Fruit fly (Drosophila melanogaster): ENCODE measurements around the gene Bsg.

The Bsg gene

DNA sequence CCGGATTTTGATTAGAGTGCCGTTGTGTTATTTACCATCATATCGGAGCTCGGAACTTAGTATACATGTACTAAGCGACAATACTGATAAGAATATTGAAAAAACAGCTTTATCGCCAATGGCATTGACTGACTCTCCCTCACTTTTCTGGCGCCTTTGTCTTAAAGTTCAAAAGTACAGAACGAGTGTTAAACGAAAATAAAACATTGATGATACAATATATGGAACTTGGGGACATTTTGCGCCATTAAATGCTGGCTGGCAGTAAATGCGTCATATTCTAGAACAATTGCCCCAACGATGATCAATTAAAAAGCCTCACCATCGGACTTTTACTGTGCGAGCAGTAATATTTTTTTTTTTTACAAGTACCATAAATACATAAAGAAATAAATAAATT lies 12.0 kb downstream of the Bsg start:
- no peak for TF ChIP-seq Dif (GFP tag; optimal IDR thresholded peaks at IDR 0.05; ENCODE audit: partially characterized antibody)
- no peak for TF ChIP-seq Mio (GFP tag; optimal IDR thresholded peaks at IDR 0.05)
- no peak for TF ChIP-seq dsf (GFP tag; optimal IDR thresholded peaks at IDR 0.05; ENCODE audit: borderline replicate concordance)
- TF ChIP-seq CG32264 (GFP tag; optimal IDR thresholded peaks at IDR 0.05) = peak; percentile 10
- no peak for TF ChIP-seq dl (GFP tag; optimal IDR thresholded peaks at IDR 0.05; ENCODE audit: insufficient read depth in 1 of 2, partially characterized antibody in 2 of 2)
- no peak for TF ChIP-seq ey (GFP tag; optimal IDR thresholded peaks at IDR 0.05)
- no peak for TF ChIP-seq OdsH (GFP tag; optimal IDR thresholded peaks at IDR 0.05)
- no peak for TF ChIP-seq Hr83 (GFP tag; optimal IDR thresholded peaks at IDR 0.05; ENCODE audit: poor library complexity, severe bottlenecking)
- TF ChIP-seq N (GFP tag; optimal IDR thresholded peaks at IDR 0.05) = no peak
- TF ChIP-seq Abd-B (GFP tag; optimal IDR thresholded peaks at IDR 0.05) = no peak
- no peak for TF ChIP-seq dmrt93B (GFP tag; optimal IDR thresholded peaks at IDR 0.05)
- no peak for TF ChIP-seq foxo (GFP tag; optimal IDR thresholded peaks at IDR 0.05)
- TF ChIP-seq CrebA (GFP tag; optimal IDR thresholded peaks at IDR 0.05; ENCODE audit: borderline replicate concordance) = peak; percentile 88
- TF ChIP-seq Rel (GFP tag; optimal IDR thresholded peaks at IDR 0.05) = no peak
- peak; percentile 81 for TF ChIP-seq Rel (tag; optimal IDR thresholded peaks at IDR 0.05)
- TF ChIP-seq GATAd (GFP tag; optimal IDR thresholded peaks at IDR 0.05) = no peak
- no peak for TF ChIP-seq lola (GFP tag; optimal IDR thresholded peaks at IDR 0.05)
- TF ChIP-seq Vsx2 (GFP tag; optimal IDR thresholded peaks at IDR 0.05; ENCODE audit: partially characterized antibody) = no peak
- no peak for TF ChIP-seq HLH106 (tag; optimal IDR thresholded peaks at IDR 0.05)
- TF ChIP-seq sage (GFP tag; optimal IDR thresholded peaks at IDR 0.05) = peak; percentile 21
- TF ChIP-seq tai (GFP tag; optimal IDR thresholded peaks at IDR 0.05) = peak; percentile 43
- TF ChIP-seq Jra (GFP tag; optimal IDR thresholded peaks at IDR 0.05) = peak; percentile 29
- peak; percentile 47 for TF ChIP-seq Sp1 (GFP tag; optimal IDR thresholded peaks at IDR 0.05)
- no peak for TF ChIP-seq Myc (optimal IDR thresholded peaks at IDR 0.05)
- peak; percentile 10 for TF ChIP-seq rgr (GFP tag; optimal IDR thresholded peaks at IDR 0.05)
- TF ChIP-seq CG9705 (GFP tag; optimal IDR thresholded peaks at IDR 0.05) = no peak
- no peak for TF ChIP-seq woc (GFP tag; optimal IDR thresholded peaks at IDR 0.05)
- TF ChIP-seq Hr78 (GFP tag; optimal IDR thresholded peaks at IDR 0.05) = no peak
- no peak for TF ChIP-seq brk (GFP tag; optimal IDR thresholded peaks at IDR 0.05)
- no peak for TF ChIP-seq pan (optimal IDR thresholded peaks at IDR 0.05)
- peak; percentile 3 for TF ChIP-seq h (GFP tag; optimal IDR thresholded peaks at IDR 0.05)
- no peak for TF ChIP-seq Dfd (GFP tag; optimal IDR thresholded peaks at IDR 0.05)
- TF ChIP-seq psq (GFP tag; optimal IDR thresholded peaks at IDR 0.05) = no peak
- peak; percentile 57 for TF ChIP-seq Hnf4 (GFP tag; optimal IDR thresholded peaks at IDR 0.05)
- TF ChIP-seq sv (GFP tag; optimal IDR thresholded peaks at IDR 0.05) = no peak
- no peak for TF ChIP-seq br (GFP tag; optimal IDR thresholded peaks at IDR 0.05)
- no peak for TF ChIP-seq fru (GFP tag; optimal IDR thresholded peaks at IDR 0.05)
- no peak for TF ChIP-seq jim (GFP tag; optimal IDR thresholded peaks at IDR 0.05)
- no peak for TF ChIP-seq usp (GFP tag; optimal IDR thresholded peaks at IDR 0.05)

DNA sequence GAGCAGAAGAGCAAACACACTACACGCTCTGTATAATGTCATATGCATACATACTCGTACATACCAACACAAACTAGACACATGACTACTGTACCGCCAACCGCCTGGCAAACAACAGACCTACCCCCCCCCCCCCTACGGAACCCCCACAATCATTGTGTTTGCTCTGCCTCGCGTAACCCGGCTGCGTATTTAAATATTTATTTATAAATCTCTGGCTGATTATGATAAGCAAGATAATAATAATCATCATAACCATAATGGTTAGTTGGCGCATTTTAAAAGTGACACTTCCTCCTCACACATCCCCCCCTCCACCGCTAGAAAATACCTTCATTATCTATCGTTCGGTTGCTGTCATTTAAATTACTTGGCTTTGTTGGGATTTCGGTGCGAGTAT lies 14.2 kb downstream of the Bsg start:
- TF ChIP-seq psq (GFP tag; optimal IDR thresholded peaks at IDR 0.05) (no peak), Rel (GFP tag; optimal IDR thresholded peaks at IDR 0.05) (no peak), Rel (tag; optimal IDR thresholded peaks at IDR 0.05) (peak; percentile 42), h (GFP tag; optimal IDR thresholded peaks at IDR 0.05) (peak; percentile 54), OdsH (GFP tag; optimal IDR thresholded peaks at IDR 0.05) (peak; percentile 11), Jra (GFP tag; optimal IDR thresholded peaks at IDR 0.05) (no peak), foxo (GFP tag; optimal IDR thresholded peaks at IDR 0.05) (peak in 1 of 2 experiments; percentile 7)

Data from whole organism, wandering third instar larva.